Fruit fly (Drosophila melanogaster) whole organism: ENCODE data around the gene CG31269.

ENCODE experiments used
- CG8478 ChIP-seq: fragments of >200 bp; optimal IDR thresholded peaks from 2 replicates; lab custom pipeline; 2018; ENCODE audit warnings: inconsistent platforms
- Dll ChIP-seq: fragments of >200 bp; optimal IDR thresholded peaks from 2 replicates; lab custom pipeline; 2017
- EcR ChIP-seq, 2 experiments: fragments of >200 bp; optimal IDR thresholded peaks; 2 replicates each; lab custom pipeline; 2017; ENCODE audit warnings: missing biosample characterization in 2 of 2, missing genetic modification characterization in 2 of 2, missing genetic modification reagents in 2 of 2
- pan ChIP-seq: fragments of >200 bp; optimal IDR thresholded peaks from 2 replicates; lab custom pipeline; 2017
- psq ChIP-seq: fragments of >200 bp; optimal IDR thresholded peaks from 2 replicates; lab custom pipeline; 2017
- usp ChIP-seq: fragments of >200 bp; optimal IDR thresholded peaks from 2 replicates; lab custom pipeline; 2017; ENCODE audit warnings: missing biosample characterization, missing genetic modification characterization, mixed read lengths

The CG31269 gene

dm6 chr3R:17127912-17128311, 986 bp downstream of the CG31269 start, which contains the start of gene CG31265:
CG31265 (plus strand) TSS chr3R:17128212.
- TF ChIP-seq Dll (no peak), EcR (GFP tag; optimal IDR thresholded peaks at IDR 0.05; lab: Kevin White, UChicago) (no peak), pan (no peak), psq (lab: Kevin White, UChicago) (no peak), usp (GFP tag; lab: Kevin White, UChicago) (no peak), CG8478 (no peak)

- TF ChIP-seq Dll (no peak), EcR (GFP tag; optimal IDR thresholded peaks at IDR 0.05; lab: Kevin White, UChicago) (no peak), psq (lab: Kevin White, UChicago) (no peak), usp (GFP tag; lab: Kevin White, UChicago) (no peak)
Observed at dm6 chr3R:17130326-17130725, 3.4 kb downstream of the CG31269 start, which contains the start of gene CG17475. CG17475 (minus strand) TSS chr3R:17130426.

- TF ChIP-seq psq (lab: Kevin White, UChicago), result no peak
- TF ChIP-seq usp (GFP tag; lab: Kevin White, UChicago), result no peak
- no peak for TF ChIP-seq pan
- TF ChIP-seq EcR (GFP tag; optimal IDR thresholded peaks at IDR 0.05; lab: Kevin White, UChicago), result no peak
- TF ChIP-seq Dll, result no peak
- no peak for TF ChIP-seq CG8478
Observed at dm6 chr3R:17132098-17132712, 5.3 kb downstream of the CG31269 start, which contains the start of the genes CG4053 and CG31266. CG4053 (minus strand) TSS chr3R:17132198. CG31266 (plus strand) TSS chr3R:17132662.

- TF ChIP-seq usp (GFP tag; lab: Kevin White, UChicago) (no peak), EcR (GFP tag; optimal IDR thresholded peaks at IDR 0.05; lab: Kevin White, UChicago) (no peak), psq (lab: Kevin White, UChicago) (no peak), CG8478 (no peak), Dll (no peak), pan (no peak)
Observed at dm6 chr3R:17133897-17134296, 7.0 kb downstream of the CG31269 start, which contains the start of gene CG31267. CG31267 (plus strand) TSS chr3R:17134197.

dm6 chr3R:17135747-17136146, 8.8 kb downstream of the CG31269 start, which contains the start of gene CG5246:
CG5246 (plus strand) TSS chr3R:17136111.
- TF ChIP-seq Dll (no peak), pan (no peak), psq (lab: Kevin White, UChicago) (no peak), CG8478 (no peak), usp (GFP tag; lab: Kevin White, UChicago) (no peak), EcR (GFP tag; optimal IDR thresholded peaks at IDR 0.05; lab: Kevin White, UChicago) (no peak)

dm6 chr3R:17137593-17137992, 10.7 kb downstream of the CG31269 start, which contains the start of gene CG5255:
CG5255 (plus strand) TSS chr3R:17137893.
- TF ChIP-seq psq (lab: Kevin White, UChicago), result no peak
- TF ChIP-seq usp (GFP tag; lab: Kevin White, UChicago), result no peak
- no peak for TF ChIP-seq CG8478

dm6 chr3R:17138699-17139098, 11.8 kb downstream of the CG31269 start, which contains the start of gene CG5265:
CG5265 (plus strand) TSS chr3R:17138999.
- TF ChIP-seq Dll, result no peak
- no peak for TF ChIP-seq EcR (GFP tag; optimal IDR thresholded peaks at IDR 0.05; lab: Kevin White, UChicago)
- TF ChIP-seq pan, result no peak
- no peak for TF ChIP-seq CG8478
- TF ChIP-seq usp (GFP tag; lab: Kevin White, UChicago), result no peak
- no peak for TF ChIP-seq psq (lab: Kevin White, UChicago)

dm6 chr3R:17142304-17142703, 15.4 kb downstream of the CG31269 start, which contains the start of gene TwdlW:
TwdlW (minus strand) TSS chr3R:17142404.
- TF ChIP-seq Dll (no peak), pan (no peak), psq (lab: Kevin White, UChicago) (no peak), CG8478 (no peak), EcR (GFP tag; optimal IDR thresholded peaks at IDR 0.05; lab: Kevin White, UChicago) (no peak)

dm6 chr3R:17147647-17148244, 20.8 kb downstream of the CG31269 start:
- TF ChIP-seq EcR (GFP tag; optimal IDR thresholded peaks at IDR 0.05; lab: Kevin White, UChicago) (no peak), CG8478 (no peak), psq (lab: Kevin White, UChicago) (no peak), pan (no peak), Dll (no peak), usp (GFP tag; lab: Kevin White, UChicago) (no peak)

dm6 chr3R:17149080-17149746, 22.3 kb downstream of the CG31269 start, which contains the start of the genes m-cup and Det:
m-cup (minus strand) TSS chr3R:17149412.
Det (plus strand) TSS chr3R:17149667.
- no peak for TF ChIP-seq pan

- TF ChIP-seq pan, result no peak
- TF ChIP-seq EcR (GFP tag; optimal IDR thresholded peaks at IDR 0.05; lab: Kevin White, UChicago), result no peak
- TF ChIP-seq psq (lab: Kevin White, UChicago), result no peak
- no peak for TF ChIP-seq CG8478
- TF ChIP-seq Dll, result no peak
- no peak for TF ChIP-seq usp (GFP tag; lab: Kevin White, UChicago)
Observed at dm6 chr3R:17150287-17150686, 23.4 kb downstream of the CG31269 start, which contains the start of gene Smug. Smug (plus strand) TSS chr3R:17150587.

dm6 chr3R:17151376-17152026, 24.6 kb downstream of the CG31269 start, which contains the start of gene CG5292:
CG5292 (plus strand) TSS chr3R:17151861.
- TF ChIP-seq usp (GFP tag; lab: Kevin White, UChicago) (no peak), pan (no peak), EcR (GFP tag; optimal IDR thresholded peaks at IDR 0.05; lab: Kevin White, UChicago) (no peak), psq (lab: Kevin White, UChicago) (no peak), CG8478 (no peak), Dll (no peak)
